Fruit fly (Drosophila melanogaster) Kc167 (cell line): Measurements from ENCODE around the gene CG7352.

ENCODE experiments used
- Myc ChIP-seq: fragments of >200 bp; optimal IDR thresholded peaks from 2 replicates; lab custom pipeline; 2017; ENCODE audit warnings: missing external identifiers
- Sin3A ChIP-seq: fragments of >200 bp; optimal IDR thresholded peaks from 2 replicates; lab custom pipeline; 2018; ENCODE audit warnings: missing external identifiers
- h ChIP-seq: fragments of >200 bp; optimal IDR thresholded peaks from 3 replicates; lab custom pipeline; 2018; ENCODE audit warnings: missing external identifiers
- insv ChIP-seq: fragments of >200 bp; optimal IDR thresholded peaks from 3 replicates; lab custom pipeline; 2018; ENCODE audit warnings: missing external identifiers
- psq ChIP-seq: fragments of >200 bp; optimal IDR thresholded peaks from 2 replicates; lab custom pipeline; 2017; ENCODE audit warnings: missing external identifiers
- ttk ChIP-seq: sonication (Bioruptor generic); optimal IDR thresholded peaks from 2 replicates; lab custom pipeline; 2017; ENCODE audit warnings: missing external identifiers

CG7352 gene

dm6 chr3R:8347279-8347678, at the start of gene CG7352:
Gene CG7352 (plus strand): TSS chr3R:8347579.
- TF ChIP-seq h (lab: Kevin White, UChicago) (no peak), insv (lab: Kevin White, UChicago) (no peak), Sin3A (lab: Kevin White, UChicago) (no peak), psq (lab: Kevin White, UChicago) (no peak), ttk (lab: Kevin White, UChicago) (no peak), Myc (lab: Kevin White, UChicago) (no peak)

dm6 chr3R:8300928-8301752, 46.2 kb upstream of the CG7352 start, which contains the start of the genes CG9626 and mRpL1:
Gene CG9626 (minus strand): TSS chr3R:8300978.
Gene mRpL1 (plus strand): TSS chr3R:8301440.
- TF ChIP-seq Sin3A (lab: Kevin White, UChicago) = no peak
- TF ChIP-seq Myc (lab: Kevin White, UChicago) = no peak

dm6 chr3R:8303848-8304247, 43.5 kb upstream of the CG7352 start, which contains the start of gene nac:
Gene nac (minus strand): TSS chr3R:8304023.
- TF ChIP-seq insv (lab: Kevin White, UChicago) (no peak), Myc (lab: Kevin White, UChicago) (no peak), h (lab: Kevin White, UChicago) (no peak)

DNA sequence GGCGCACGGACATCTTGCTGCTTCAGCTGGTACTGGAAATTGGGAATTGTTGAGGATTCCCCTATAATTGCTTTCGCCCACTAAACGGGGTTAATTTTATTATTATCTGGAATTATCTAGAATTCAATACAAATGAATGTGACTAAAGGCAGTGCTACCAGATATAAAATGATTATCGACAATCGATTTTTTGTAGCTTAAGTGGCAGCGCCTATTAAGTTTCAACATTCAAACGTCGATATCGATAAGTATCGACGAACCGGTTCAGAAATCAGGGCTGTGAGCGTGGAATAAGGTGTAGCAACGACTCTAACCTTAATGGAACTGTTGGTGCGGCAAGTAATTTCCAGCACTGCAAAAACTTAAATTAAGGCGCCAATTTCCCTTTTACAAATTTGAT, 42.3 kb upstream of the CG7352 start, which contains the start of gene Sgt1:
TSS of gene Sgt1 (minus strand) at position 165 of the 400 bp plus-strand sequence.
- TF ChIP-seq Sin3A (lab: Kevin White, UChicago) = no peak
- no peak for TF ChIP-seq Myc (lab: Kevin White, UChicago)
- TF ChIP-seq insv (lab: Kevin White, UChicago) = no peak
- no peak for TF ChIP-seq h (lab: Kevin White, UChicago)
- TF ChIP-seq ttk (lab: Kevin White, UChicago) = no peak
- no peak for TF ChIP-seq psq (lab: Kevin White, UChicago)

- no peak for TF ChIP-seq ttk (lab: Kevin White, UChicago)
- TF ChIP-seq Myc (lab: Kevin White, UChicago) = no peak
- TF ChIP-seq h (lab: Kevin White, UChicago) = no peak
- no peak for TF ChIP-seq psq (lab: Kevin White, UChicago)
- TF ChIP-seq insv (lab: Kevin White, UChicago) = no peak
- no peak for TF ChIP-seq Sin3A (lab: Kevin White, UChicago)
Measured at dm6 chr3R:8306188-8306926, 41.0 kb upstream of the CG7352 start.

DNA sequence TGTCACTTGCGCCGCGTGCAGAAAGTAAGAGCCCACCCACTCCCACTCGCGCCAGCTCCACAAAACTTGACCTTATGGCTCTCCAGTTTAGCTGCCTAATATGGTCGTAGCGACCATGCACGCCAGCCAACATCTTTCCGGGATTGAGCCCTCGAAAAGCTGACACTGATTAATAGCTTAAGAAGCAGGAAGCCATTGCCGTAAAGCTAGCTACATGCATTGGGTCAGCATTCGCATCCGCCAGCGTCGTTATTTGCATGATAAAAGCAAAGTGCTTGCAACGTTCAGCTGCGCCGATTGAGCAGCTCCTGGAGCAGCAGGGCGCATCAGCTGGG, 40.5 kb upstream of the CG7352 start:
- TF ChIP-seq insv (lab: Kevin White, UChicago) (no peak), Sin3A (lab: Kevin White, UChicago) (no peak), psq (lab: Kevin White, UChicago) (no peak), Myc (lab: Kevin White, UChicago) (no peak), ttk (lab: Kevin White, UChicago) (no peak), h (lab: Kevin White, UChicago) (no peak)

DNA sequence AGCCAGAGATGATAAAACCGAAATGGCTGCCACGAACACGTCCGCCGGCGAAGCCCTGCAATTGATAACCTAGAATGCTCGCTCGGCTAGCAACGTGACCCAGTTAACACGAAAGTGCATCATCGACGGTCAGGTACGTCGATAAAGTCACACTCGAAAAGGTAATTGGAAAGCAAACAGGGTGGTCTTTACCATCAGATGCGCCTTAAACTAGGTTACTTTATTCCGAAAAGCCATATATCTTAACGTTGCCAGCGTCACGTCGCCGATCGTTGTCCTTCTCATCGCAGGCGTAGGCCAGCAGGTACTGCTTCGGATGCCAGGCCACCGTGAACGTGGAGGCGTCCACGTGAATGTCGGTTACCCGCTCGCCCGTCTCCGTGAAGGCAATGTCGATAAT, 40.1 kb upstream of the CG7352 start:
- TF ChIP-seq ttk (lab: Kevin White, UChicago) (no peak), Myc (lab: Kevin White, UChicago) (no peak), h (lab: Kevin White, UChicago) (no peak), Sin3A (lab: Kevin White, UChicago) (no peak), psq (lab: Kevin White, UChicago) (no peak), insv (lab: Kevin White, UChicago) (no peak)

DNA sequence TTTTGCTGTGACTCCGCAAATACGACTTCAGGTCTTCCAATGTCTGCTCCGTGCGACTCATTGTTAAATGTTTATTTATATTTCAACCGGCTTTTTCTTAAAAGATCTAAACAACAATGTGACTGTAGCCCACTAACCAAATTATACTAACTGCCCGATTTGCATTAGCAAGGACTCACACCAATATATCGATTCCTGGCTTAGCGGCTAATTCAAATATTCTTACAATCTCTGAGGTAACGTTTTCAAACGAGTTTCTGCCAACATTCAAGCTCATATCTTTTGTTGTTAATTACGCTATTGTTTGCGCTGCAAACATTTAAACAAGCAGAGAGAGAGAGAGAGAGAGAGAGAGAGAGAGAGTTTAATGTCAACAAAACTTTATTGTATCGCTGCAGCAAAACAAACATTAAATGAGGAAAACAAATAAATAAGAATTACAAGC, 38.8 kb upstream of the CG7352 start, which contains the start of gene tex:
TSS of gene tex (minus strand) at position 131 of the 445 bp plus-strand sequence.
- TF ChIP-seq psq (lab: Kevin White, UChicago) (no peak), ttk (lab: Kevin White, UChicago) (no peak), h (lab: Kevin White, UChicago) (no peak), insv (lab: Kevin White, UChicago) (no peak), Myc (lab: Kevin White, UChicago) (no peak), Sin3A (lab: Kevin White, UChicago) (no peak)

- TF ChIP-seq Myc (lab: Kevin White, UChicago) = no peak
- TF ChIP-seq insv (lab: Kevin White, UChicago) = no peak
- TF ChIP-seq ttk (lab: Kevin White, UChicago) = no peak
- no peak for TF ChIP-seq Sin3A (lab: Kevin White, UChicago)
- no peak for TF ChIP-seq h (lab: Kevin White, UChicago)
- no peak for TF ChIP-seq psq (lab: Kevin White, UChicago)
Measured at dm6 chr3R:8310678-8311077, 36.7 kb upstream of the CG7352 start, which contains the start of gene CG11693. Gene CG11693 (minus strand): TSS chr3R:8310778.

- TF ChIP-seq psq (lab: Kevin White, UChicago) = no peak
- no peak for TF ChIP-seq h (lab: Kevin White, UChicago)
- TF ChIP-seq Myc (lab: Kevin White, UChicago) = no peak
- TF ChIP-seq insv (lab: Kevin White, UChicago) = no peak
- TF ChIP-seq Sin3A (lab: Kevin White, UChicago) = no peak
- no peak for TF ChIP-seq ttk (lab: Kevin White, UChicago)
Measured at dm6 chr3R:8312037-8312436, 35.3 kb upstream of the CG7352 start, which contains the start of the genes CG11694 and CG11698. Gene CG11694 (minus strand): TSS chr3R:8312137. Gene CG11698 (plus strand): TSS chr3R:8312188.

DNA sequence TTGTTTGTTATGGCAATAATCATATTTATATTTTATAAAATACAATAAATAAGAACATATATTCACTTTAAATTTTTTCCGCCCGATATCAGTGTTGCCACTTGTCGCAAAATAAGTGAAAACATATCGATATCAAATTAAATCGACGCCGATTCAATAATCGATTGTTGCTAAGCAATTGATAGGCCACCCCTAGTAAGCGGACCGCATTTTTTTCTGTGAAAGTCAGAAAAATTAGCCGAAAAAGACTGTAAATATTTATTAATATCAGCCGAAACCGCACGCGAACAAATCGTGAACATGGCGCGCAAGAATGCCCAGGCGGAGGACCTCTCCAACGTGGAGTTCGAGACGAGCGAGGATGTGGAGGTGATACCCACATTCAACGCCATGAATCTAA, 34.3 kb upstream of the CG7352 start, which contains the start of gene CG7483:
TSS of gene CG7483 (plus strand) at position 171 of the 400 bp plus-strand sequence.
- TF ChIP-seq insv (lab: Kevin White, UChicago) = no peak
